Worm (Caenorhabditis elegans) whole organism, L4 larva: ENCODE results near the gene gcy-25.

Experiments
- R02D3.7 ChIP-seq: fragments of 150-350 bp; sonication (generic microtip); optimal IDR thresholded peaks from 3 replicates; lab custom pipeline; 2014; ENCODE audit warnings: missing biosample characterization, missing genetic modification characterization
- ces-1 ChIP-seq: fragments of 150-350 bp; sonication (generic microtip); optimal IDR thresholded peaks from 4 replicates; lab custom pipeline; 2014; ENCODE audit warnings: missing biosample characterization, missing genetic modification reagents, missing genetic modification characterization
- lsy-2 ChIP-seq, 2 experiments: fragments of 150-350 bp in 1 of 2; sonication (generic microtip) in 1 of 2; optimal IDR thresholded peaks; 2 replicates each; lab custom pipeline; 2014 to 2017; ENCODE audit warnings: missing biosample characterization in 2 of 2, missing genetic modification characterization in 2 of 2
- nhr-6 ChIP-seq: fragments of 150-350 bp; optimal IDR thresholded peaks from 2 replicates; lab custom pipeline; 2014; ENCODE audit warnings: missing biosample characterization, missing genetic modification characterization
- skn-1 ChIP-seq: fragments of 150-350 bp; optimal IDR thresholded peaks from 2 replicates; lab custom pipeline; 2014; ENCODE audit warnings: missing biosample characterization, missing genetic modification characterization
- zag-1 ChIP-seq: fragments of 150-350 bp; optimal IDR thresholded peaks from 2 replicates; lab custom pipeline; 2014; ENCODE audit warnings: missing biosample characterization, missing genetic modification characterization

ce11 chrIV:15930281-15930680, 57.5 kb downstream of the gcy-25 start, which contains the start of gene Y105C5B.9:
- TF ChIP-seq lsy-2 (tag; optimal IDR thresholded peaks at IDR 0.05; lab: Kevin White, UChicago) (no peak), skn-1 (tag; lab: Kevin White, UChicago) (no peak), ces-1 (GFP tag; lab: Kevin White, UChicago) (no peak), zag-1 (tag; lab: Kevin White, UChicago) (no peak), nhr-6 (no peak), R02D3.7 (tag; lab: Kevin White, UChicago) (no peak)
